Fruit fly (Drosophila melanogaster) whole organism, embryonic: Measurements from ENCODE around the gene fln.

ENCODE experiments used
- Aef1 ChIP-seq: fragments of 200-800 bp; sonication (Bioruptor generic); IDR thresholded peaks from 3 replicates; pipeline ENCODE4 v1.3.6; 2022; ENCODE audit warnings: missing biosample characterization, missing genetic modification characterization
- Bgb ChIP-seq: fragments of 200-800 bp; sonication (Bioruptor generic); IDR thresholded peaks from 2 replicates; pipeline ENCODE4 v1.3.6; 2022; ENCODE audit warnings: missing biosample characterization, missing genetic modification characterization; ENCODE audit not compliant: partially characterized antibody
- Blimp-1 ChIP-seq: fragments of 200-800 bp; sonication (Bioruptor generic); optimal IDR thresholded peaks from 3 replicates; lab custom pipeline; 2018; ENCODE audit warnings: missing biosample characterization, missing genetic modification characterization, mild to moderate bottlenecking, moderate library complexity, missing genetic modification reagents
- CG10959 ChIP-seq: fragments of 200-800 bp; sonication (Bioruptor generic); IDR thresholded peaks from 2 replicates; pipeline ENCODE4 v1.3.6; 2022; ENCODE audit warnings: missing biosample characterization, missing genetic modification characterization
- CG11695 ChIP-seq: fragments of 200-800 bp; sonication (Bioruptor generic); IDR thresholded peaks from 3 replicates; pipeline ENCODE4 v1.3.6; 2022; ENCODE audit warnings: missing biosample characterization, missing genetic modification characterization
- CG11696 ChIP-seq: fragments of 200-800 bp; sonication (Bioruptor generic); IDR thresholded peaks from 2 replicates; pipeline ENCODE4 v1.3.6; 2022; ENCODE audit warnings: missing biosample characterization, missing genetic modification characterization
- CG11723 ChIP-seq: fragments of 200-800 bp; sonication (Bioruptor generic); optimal IDR thresholded peaks from 2 replicates; lab custom pipeline; 2017; ENCODE audit warnings: missing biosample characterization, mild to moderate bottlenecking, missing genetic modification characterization
- CG12071 ChIP-seq: fragments of 200-800 bp; sonication (Bioruptor generic); optimal IDR thresholded peaks from 3 replicates; lab custom pipeline; 2018; ENCODE audit warnings: missing biosample characterization, mild to moderate bottlenecking, missing genetic modification characterization
- CG12219 ChIP-seq: fragments of 200-800 bp; sonication (Bioruptor generic); optimal IDR thresholded peaks from 3 replicates; lab custom pipeline; 2018; ENCODE audit warnings: missing biosample characterization, mild to moderate bottlenecking, missing genetic modification characterization
- CG13424 ChIP-seq: fragments of 200-800 bp; sonication (Bioruptor generic); optimal IDR thresholded peaks from 2 replicates; lab custom pipeline; 2019; ENCODE audit warnings: missing biosample characterization, mild to moderate bottlenecking, missing genetic modification characterization, moderate library complexity
- CG14667 ChIP-seq: fragments of 200-800 bp; sonication (Bioruptor generic); IDR thresholded peaks from 2 replicates; pipeline ENCODE4 v1.3.6; 2022; ENCODE audit warnings: missing biosample characterization, missing genetic modification characterization
- CG16779 ChIP-seq: fragments of 200-800 bp; sonication (Bioruptor generic); IDR thresholded peaks from 2 replicates; pipeline ENCODE4 v1.3.6; 2022; ENCODE audit warnings: missing biosample characterization, missing genetic modification characterization
- CG2199 ChIP-seq: fragments of 200-800 bp; sonication (Bioruptor generic); IDR thresholded peaks from 3 replicates; pipeline ENCODE4 v1.3.6; 2022; ENCODE audit warnings: missing biosample characterization, missing genetic modification characterization
- CG30020 ChIP-seq: fragments of 200-800 bp; optimal IDR thresholded peaks from 2 replicates; lab custom pipeline; 2019; ENCODE audit warnings: missing biosample characterization, mild to moderate bottlenecking, missing genetic modification characterization, moderate library complexity
- CG33557 ChIP-seq: fragments of 200-800 bp; sonication (Bioruptor generic); optimal IDR thresholded peaks from 2 replicates; lab custom pipeline; 2019; ENCODE audit warnings: missing biosample characterization, mild to moderate bottlenecking, missing genetic modification characterization, moderate library complexity
- CG4424 ChIP-seq: fragments of 200-800 bp; sonication (Bioruptor generic); optimal IDR thresholded peaks from 3 replicates; lab custom pipeline; 2016; ENCODE audit warnings: missing biosample characterization, missing genetic modification characterization
- CG6175 ChIP-seq: fragments of 200-800 bp; sonication (Bioruptor generic); IDR thresholded peaks from 3 replicates; pipeline ENCODE4 v1.3.6; 2022; ENCODE audit warnings: missing biosample characterization, missing genetic modification characterization
- Dip3 ChIP-seq: fragments of 200-800 bp; sonication (Bioruptor generic); optimal IDR thresholded peaks from 3 replicates; lab custom pipeline; 2016; ENCODE audit warnings: missing biosample characterization, missing genetic modification characterization
- Eip74EF ChIP-seq, 2 experiments: fragments of 200-800 bp in 1 of 2; fragments of >200 bp in 1 of 2; sonication (Bioruptor generic) in 1 of 2; optimal IDR thresholded peaks; 2 replicates each; lab custom pipeline; 2017 to 2019; ENCODE audit warnings: missing biosample characterization in 2 of 2, missing genetic modification characterization in 2 of 2, mild to moderate bottlenecking in 1 of 2, moderate library complexity in 1 of 2
- Gsc ChIP-seq: fragments of 200-800 bp; sonication (Bioruptor generic); IDR thresholded peaks from 2 replicates; pipeline ENCODE4 v1.3.6; 2022; ENCODE audit warnings: missing biosample characterization, missing genetic modification characterization
- HLH4C ChIP-seq: fragments of 200-800 bp; sonication (Bioruptor generic); IDR thresholded peaks from 3 replicates; pipeline ENCODE4 v1.3.6; 2022; ENCODE audit warnings: missing biosample characterization, missing genetic modification characterization; ENCODE audit not compliant: partially characterized antibody
- HmgD ChIP-seq: fragments of 200-800 bp; sonication (Bioruptor generic); optimal IDR thresholded peaks from 3 replicates; lab custom pipeline; 2016; ENCODE audit warnings: missing biosample characterization, missing genetic modification characterization
- Hr39 ChIP-seq: fragments of >200 bp; optimal IDR thresholded peaks from 2 replicates; lab custom pipeline; 2017
- Hr51 ChIP-seq, 2 experiments: fragments of 200-800 bp; sonication (Bioruptor generic); optimal IDR thresholded peaks; 2 replicates in 1 of 2; 3 replicates in 1 of 2; lab custom pipeline; 2016 to 2018; ENCODE audit warnings: missing biosample characterization in 2 of 2, missing genetic modification characterization in 2 of 2, mild to moderate bottlenecking in 1 of 2, moderate library complexity in 1 of 2
- MBD-R2 ChIP-seq: fragments of 200-800 bp; sonication (Bioruptor generic); IDR thresholded peaks from 2 replicates; pipeline ENCODE4 v1.3.6; 2022; ENCODE audit warnings: missing biosample characterization, missing genetic modification characterization
- MESR4 ChIP-seq: fragments of 200-800 bp; sonication (Bioruptor generic); optimal IDR thresholded peaks from 2 replicates; lab custom pipeline; 2018; ENCODE audit warnings: missing biosample characterization, mild to moderate bottlenecking, missing genetic modification characterization, moderate library complexity
- Opbp ChIP-seq: fragments of 200-800 bp; sonication (Bioruptor generic); IDR thresholded peaks from 3 replicates; pipeline ENCODE4 v1.3.6; 2022; ENCODE audit warnings: missing biosample characterization, missing genetic modification characterization; ENCODE audit not compliant: partially characterized antibody
- PHDP ChIP-seq: fragments of 200-800 bp; sonication (Bioruptor generic); optimal IDR thresholded peaks from 3 replicates; lab custom pipeline; 2018; ENCODE audit warnings: missing biosample characterization, mild to moderate bottlenecking, missing genetic modification characterization, moderate library complexity
- Trl ChIP-seq, 3 experiments: fragments of >200 bp in 2 of 3; fragments of 200-800 bp in 1 of 3; sonication (Bioruptor generic) in 1 of 3; optimal IDR thresholded peaks; 2 replicates in 1 of 3; 3 replicates in 2 of 3; lab custom pipeline; 2016 to 2017; ENCODE audit warnings: missing biosample characterization in 1 of 3, missing genetic modification characterization in 1 of 3
- aop ChIP-seq: fragments of 200-800 bp; sonication (Bioruptor generic); IDR thresholded peaks from 2 replicates; pipeline ENCODE4 v1.3.6; 2022; ENCODE audit warnings: missing biosample characterization, missing genetic modification characterization
- az2 ChIP-seq: fragments of 200-800 bp; sonication (Bioruptor generic); optimal IDR thresholded peaks from 3 replicates; lab custom pipeline; 2016; ENCODE audit warnings: missing biosample characterization, missing genetic modification characterization
- cad ChIP-seq: fragments of >200 bp; optimal IDR thresholded peaks from 2 replicates; lab custom pipeline; 2017; ENCODE audit warnings: missing biosample characterization, missing genetic modification characterization
- corto ChIP-seq: fragments of 200-800 bp; sonication (Bioruptor generic); optimal IDR thresholded peaks from 2 replicates; lab custom pipeline; 2016; ENCODE audit warnings: missing biosample characterization, mild to moderate bottlenecking, missing genetic modification characterization, moderate library complexity
- dimm ChIP-seq: fragments of 200-800 bp; sonication (Bioruptor generic); IDR thresholded peaks from 2 replicates; pipeline ENCODE4 v1.3.6; 2022; ENCODE audit warnings: missing biosample characterization, missing genetic modification characterization
- ham ChIP-seq: fragments of 200-800 bp; sonication (Bioruptor generic); IDR thresholded peaks from 2 replicates; pipeline ENCODE4 v1.3.6; 2022; ENCODE audit warnings: missing biosample characterization, missing genetic modification characterization
- hbn ChIP-seq: fragments of 200-800 bp; sonication (Bioruptor generic); IDR thresholded peaks from 2 replicates; pipeline ENCODE4 v1.3.6; 2022; ENCODE audit warnings: missing biosample characterization, missing genetic modification characterization; ENCODE audit not compliant: partially characterized antibody
- lov ChIP-seq, 2 experiments: fragments of 200-800 bp in 1 of 2; fragments of >200 bp in 1 of 2; sonication (Bioruptor generic) in 1 of 2; IDR thresholded peaks in 1 of 2; optimal IDR thresholded peaks in 1 of 2; 2 replicates in 1 of 2; 3 replicates in 1 of 2; pipeline versions ENCODE4 v1.3.6 to Lab custom; 2017 to 2022; ENCODE audit warnings: missing biosample characterization in 1 of 2, missing genetic modification characterization in 1 of 2
- prd ChIP-seq, 3 experiments: fragments of >200 bp in 2 of 3; fragments of 200-800 bp in 1 of 3; sonication (Bioruptor generic) in 1 of 3; optimal IDR thresholded peaks in 2 of 3; IDR thresholded peaks in 1 of 3; 2 replicates in 2 of 3; 3 replicates in 1 of 3; pipeline versions ENCODE4 v1.3.6 to Lab custom; 2017 to 2022; ENCODE audit warnings: missing biosample characterization in 1 of 3, missing genetic modification characterization in 1 of 3
- pros ChIP-seq: fragments of 200-800 bp; sonication (Bioruptor generic); optimal IDR thresholded peaks from 3 replicates; lab custom pipeline; 2019; ENCODE audit warnings: missing biosample characterization, mild to moderate bottlenecking, missing genetic modification characterization, moderate library complexity
- pzg ChIP-seq: fragments of 200-800 bp; sonication (Bioruptor generic); optimal IDR thresholded peaks from 3 replicates; lab custom pipeline; 2018; ENCODE audit warnings: missing biosample characterization, mild to moderate bottlenecking, missing genetic modification characterization, moderate library complexity
- scrt ChIP-seq: fragments of 200-800 bp; sonication (Bioruptor generic); optimal IDR thresholded peaks from 2 replicates; lab custom pipeline; 2018; ENCODE audit warnings: missing biosample characterization, mild to moderate bottlenecking, missing genetic modification characterization, moderate library complexity
- shn ChIP-seq: fragments of 200-800 bp; sonication (Bioruptor generic); optimal IDR thresholded peaks from 3 replicates; lab custom pipeline; 2016; ENCODE audit warnings: missing biosample characterization, missing genetic modification characterization
- sr ChIP-seq: fragments of 200-800 bp; sonication (Bioruptor generic); IDR thresholded peaks from 3 replicates; pipeline ENCODE4 v1.3.6; 2022; ENCODE audit warnings: missing biosample characterization, missing genetic modification characterization
- sug ChIP-seq: fragments of 200-800 bp; optimal IDR thresholded peaks from 2 replicates; lab custom pipeline; 2019; ENCODE audit warnings: missing biosample characterization, mild to moderate bottlenecking, missing genetic modification characterization, moderate library complexity
- toy ChIP-seq: fragments of 200-800 bp; sonication (Bioruptor generic); IDR thresholded peaks from 2 replicates; pipeline ENCODE4 v1.3.6; 2022; ENCODE audit warnings: missing biosample characterization, missing genetic modification characterization
- tx ChIP-seq: fragments of 200-800 bp; sonication (Bioruptor generic); optimal IDR thresholded peaks from 2 replicates; lab custom pipeline; 2016; ENCODE audit warnings: missing biosample characterization, missing genetic modification characterization
- unpg ChIP-seq: fragments of 200-800 bp; sonication (Bioruptor generic); optimal IDR thresholded peaks from 3 replicates; lab custom pipeline; 2018; ENCODE audit warnings: missing biosample characterization, mild to moderate bottlenecking, missing genetic modification characterization, moderate library complexity
- zfh2 ChIP-seq: fragments of 200-800 bp; sonication (Bioruptor generic); optimal IDR thresholded peaks from 2 replicates; lab custom pipeline; 2016; ENCODE audit warnings: missing biosample characterization, missing genetic modification characterization

fln gene

dm6 chr3L:20000878-20001640, 10.0 kb upstream of the fln start (continued):
- TF ChIP-seq unpg (GFP tag; lab: Kevin White, UChicago) (no peak), CG30020 (peak; percentile 99), Aef1 (GFP tag; lab: Robert Waterston, UW) (no peak), lov (optimal IDR thresholded peaks at IDR 0.05; lab: Kevin White, UChicago) (no peak), lov (GFP tag; IDR thresholded peaks at IDR 0.05; lab: Robert Waterston, UW) (no peak), cad (no peak), pzg (GFP tag; lab: Kevin White, UChicago) (peak; percentile 44), tx (no peak), toy (GFP tag; lab: Robert Waterston, UW) (no peak), MBD-R2 (GFP tag; lab: Robert Waterston, UW) (peak; percentile 38; the same call in 1 of the 2 replicates), sr (GFP tag; lab: Robert Waterston, UW) (no peak), prd (optimal IDR thresholded peaks at IDR 0.05; lab: Kevin White, UChicago) (no peak), prd (GFP tag; IDR thresholded peaks at IDR 0.05; lab: Robert Waterston, UW) (no peak), az2 (GFP tag; lab: Kevin White, UChicago) (no peak), CG33557 (GFP tag; lab: Kevin White, UChicago) (peak; percentile 11), Dip3 (no peak), CG12071 (no peak), MESR4 (GFP tag; lab: Kevin White, UChicago) (peak; percentile 89), CG2199 (no peak), CG11696 (GFP tag; lab: Robert Waterston, UW) (no peak), dimm (GFP tag; lab: Robert Waterston, UW) (no peak), pros (GFP tag; lab: Kevin White, UChicago) (no peak), CG12219 (no peak), Bgb (GFP tag; lab: Robert Waterston, UW) (no peak), Trl (optimal IDR thresholded peaks at IDR 0.05; lab: Kevin White, UChicago) (no peak), Trl (GFP tag; optimal IDR thresholded peaks at IDR 0.05; lab: Kevin White, UChicago) (no peak), Blimp-1 (GFP tag; lab: Kevin White, UChicago) (no peak), Gsc (GFP tag; lab: Robert Waterston, UW) (no peak), hbn (no peak), ham (no peak), CG13424 (tag; lab: Kevin White, UChicago) (no peak), HLH4C (GFP tag; lab: Robert Waterston, UW) (no peak), CG10959 (GFP tag; lab: Robert Waterston, UW) (no peak), HmgD (GFP tag; lab: Kevin White, UChicago) (no peak), CG14667 (no peak), sug (no peak), PHDP (tag; lab: Kevin White, UChicago) (no peak), CG6175 (no peak), Hr51 (GFP tag; optimal IDR thresholded peaks at IDR 0.05; lab: Kevin White, UChicago) (no peak), aop (GFP tag; lab: Robert Waterston, UW) (no peak), zfh2 (GFP tag; lab: Kevin White, UChicago) (no peak), scrt (GFP tag; lab: Kevin White, UChicago) (no peak), CG11723 (GFP tag; lab: Kevin White, UChicago) (peak; percentile 44), Hr39 (lab: Kevin White, UChicago) (no peak), shn (GFP tag; lab: Kevin White, UChicago) (no peak), Opbp (GFP tag; lab: Robert Waterston, UW) (no peak), CG16779 (GFP tag; lab: Robert Waterston, UW) (no peak), Eip74EF (GFP tag; optimal IDR thresholded peaks at IDR 0.05; lab: Kevin White, UChicago) (no peak), CG11695 (no peak), CG4424 (GFP tag; lab: Kevin White, UChicago) (no peak), corto (GFP tag; lab: Kevin White, UChicago) (no peak)
